Fruit fly (Drosophila melanogaster): ENCODE measurements around the gene Syp.

- TF ChIP-seq CG8478 (optimal IDR thresholded peaks at IDR 0.05) (no peak), CTCF (optimal IDR thresholded peaks at IDR 0.05) (no peak)
Observed at dm6 chr3R:20841840-20842239, 85.3 kb downstream of the Syp start, which contains the start of gene CG15695.
